Fruit fly (Drosophila melanogaster) whole organism, embryonic: ENCODE results near the gene Sec24CD.

Source experiments
- B-H1 ChIP-seq: fragments of 200-800 bp; sonication (Bioruptor generic); IDR thresholded peaks from 3 replicates; pipeline ENCODE4 v1.3.6; 2022; ENCODE audit warnings: missing biosample characterization, missing genetic modification characterization
- CG10147 ChIP-seq: fragments of 200-800 bp; sonication (Bioruptor generic); optimal IDR thresholded peaks from 2 replicates; lab custom pipeline; 2019; ENCODE audit warnings: missing biosample characterization, mild to moderate bottlenecking, missing genetic modification characterization, moderate library complexity
- CG11560 ChIP-seq: fragments of 200-800 bp; sonication (Bioruptor generic); IDR thresholded peaks from 3 replicates; pipeline ENCODE4 v1.3.6; 2022; ENCODE audit warnings: missing biosample characterization, missing genetic modification characterization
- CG12219 ChIP-seq: fragments of 200-800 bp; sonication (Bioruptor generic); optimal IDR thresholded peaks from 3 replicates; lab custom pipeline; 2018; ENCODE audit warnings: missing biosample characterization, mild to moderate bottlenecking, missing genetic modification characterization
- CG1233 ChIP-seq: fragments of 200-800 bp; sonication (Bioruptor generic); optimal IDR thresholded peaks from 4 replicates; lab custom pipeline; 2018; ENCODE audit warnings: missing biosample characterization, mild to moderate bottlenecking, missing genetic modification characterization
- CG12942 ChIP-seq: fragments of 200-800 bp; sonication (Bioruptor generic); optimal IDR thresholded peaks from 3 replicates; lab custom pipeline; 2016; ENCODE audit warnings: missing biosample characterization, missing genetic modification characterization
- CG14965 ChIP-seq: fragments of 200-800 bp; sonication (Bioruptor generic); optimal IDR thresholded peaks from 2 replicates; lab custom pipeline; 2016; ENCODE audit warnings: missing biosample characterization, missing genetic modification characterization, borderline replicate concordance
- CG17612 ChIP-seq: fragments of 200-800 bp; sonication (Bioruptor generic); IDR thresholded peaks from 2 replicates; pipeline ENCODE4 v1.3.6; 2022; ENCODE audit warnings: missing biosample characterization, missing genetic modification characterization
- CG17802 ChIP-seq: fragments of 200-800 bp; sonication (Bioruptor generic); optimal IDR thresholded peaks from 2 replicates; lab custom pipeline; 2018; ENCODE audit warnings: missing biosample characterization, mild to moderate bottlenecking, missing genetic modification characterization, moderate library complexity
- CG18011 ChIP-seq: fragments of 200-800 bp; sonication (Bioruptor generic); optimal IDR thresholded peaks from 2 replicates; lab custom pipeline; 2017; ENCODE audit warnings: missing biosample characterization, missing genetic modification characterization, mild to moderate bottlenecking, moderate library complexity, missing genotype
- CG3281 ChIP-seq: fragments of 200-800 bp; sonication (Bioruptor generic); optimal IDR thresholded peaks from 3 replicates; lab custom pipeline; 2017; ENCODE audit warnings: missing biosample characterization, mild to moderate bottlenecking, missing genetic modification characterization
- CG3847 ChIP-seq: fragments of 200-800 bp; sonication (Bioruptor generic); IDR thresholded peaks from 2 replicates; pipeline ENCODE4 v1.3.6; 2022; ENCODE audit warnings: missing biosample characterization, missing genetic modification characterization
- CG5180 ChIP-seq: fragments of 200-800 bp; sonication (Bioruptor generic); optimal IDR thresholded peaks from 3 replicates; lab custom pipeline; 2017; ENCODE audit warnings: missing biosample characterization, missing genetic modification characterization, mild to moderate bottlenecking, moderate library complexity, missing genetic modification reagents
- CG6654 ChIP-seq: fragments of 200-800 bp; sonication (Bioruptor generic); optimal IDR thresholded peaks from 2 replicates; lab custom pipeline; 2017; ENCODE audit warnings: missing biosample characterization, mild to moderate bottlenecking, missing genetic modification characterization
- CG6813 ChIP-seq: fragments of 200-800 bp; sonication (Bioruptor generic); optimal IDR thresholded peaks from 2 replicates; lab custom pipeline; 2017; ENCODE audit warnings: missing biosample characterization, missing genetic modification characterization, mild to moderate bottlenecking, moderate library complexity, missing genetic modification reagents
- CG6854 ChIP-seq: fragments of 200-800 bp; sonication (Bioruptor generic); optimal IDR thresholded peaks from 3 replicates; lab custom pipeline; 2017; ENCODE audit warnings: missing biosample characterization, mild to moderate bottlenecking, missing genetic modification characterization
- CG7963 ChIP-seq: fragments of 200-800 bp; sonication (Bioruptor generic); IDR thresholded peaks from 3 replicates; pipeline ENCODE4 v1.3.6; 2022; ENCODE audit warnings: missing biosample characterization, missing genetic modification characterization; ENCODE audit not compliant: partially characterized antibody
- CG9727 ChIP-seq: fragments of 200-800 bp; sonication (Bioruptor generic); optimal IDR thresholded peaks from 3 replicates; lab custom pipeline; 2017; ENCODE audit warnings: missing biosample characterization, mild to moderate bottlenecking, missing genetic modification characterization
- CG9876 ChIP-seq: fragments of 200-800 bp; sonication (Bioruptor generic); optimal IDR thresholded peaks from 2 replicates; lab custom pipeline; 2016; ENCODE audit warnings: missing biosample characterization, missing genetic modification characterization
- D ChIP-seq, 2 experiments: fragments of 200-800 bp in 1 of 2; fragments of >200 bp in 1 of 2; sonication (Bioruptor generic) in 1 of 2; optimal IDR thresholded peaks; 2 replicates in 1 of 2; 3 replicates in 1 of 2; lab custom pipeline; 2017; ENCODE audit warnings: mild to moderate bottlenecking in 1 of 2, missing biosample characterization in 1 of 2, missing genetic modification characterization in 1 of 2, missing genetic modification reagents in 1 of 2
- Dbx ChIP-seq: fragments of 200-800 bp; sonication (Bioruptor generic); IDR thresholded peaks from 3 replicates; pipeline ENCODE4 v1.3.6; 2022; ENCODE audit warnings: missing biosample characterization, missing genetic modification characterization
- Drgx ChIP-seq: fragments of 200-800 bp; sonication (Bioruptor generic); IDR thresholded peaks from 2 replicates; pipeline ENCODE4 v1.3.6; 2022; ENCODE audit warnings: missing biosample characterization, missing genetic modification characterization
- ERR ChIP-seq: fragments of 200-800 bp; sonication (Bioruptor generic); optimal IDR thresholded peaks from 2 replicates; lab custom pipeline; 2016; ENCODE audit warnings: missing biosample characterization, missing genetic modification characterization
- HLH3B ChIP-seq: fragments of 200-800 bp; sonication (Bioruptor generic); IDR thresholded peaks from 2 replicates; pipeline ENCODE4 v1.3.6; 2022; ENCODE audit warnings: missing biosample characterization, missing genetic modification characterization
- HLH4C ChIP-seq: fragments of 200-800 bp; sonication (Bioruptor generic); IDR thresholded peaks from 3 replicates; pipeline ENCODE4 v1.3.6; 2022; ENCODE audit warnings: missing biosample characterization, missing genetic modification characterization; ENCODE audit not compliant: partially characterized antibody
- HLH54F ChIP-seq: fragments of 200-800 bp; sonication (Bioruptor generic); optimal IDR thresholded peaks from 3 replicates; lab custom pipeline; 2016; ENCODE audit warnings: missing biosample characterization, missing genetic modification characterization
- Lpt ChIP-seq: fragments of >200 bp; optimal IDR thresholded peaks from 2 replicates; lab custom pipeline; 2018; ENCODE audit warnings: missing biosample characterization, missing genetic modification characterization
- Oaz ChIP-seq: fragments of 200-800 bp; sonication (Bioruptor generic); IDR thresholded peaks from 2 replicates; pipeline ENCODE4 v1.3.6; 2022; ENCODE audit warnings: missing biosample characterization, missing genetic modification characterization
- Ptx1 ChIP-seq: fragments of 200-800 bp; sonication (Bioruptor generic); IDR thresholded peaks from 2 replicates; pipeline ENCODE4 v1.3.6; 2022; ENCODE audit warnings: missing biosample characterization, missing genetic modification characterization
- Spps ChIP-seq: fragments of 200-800 bp; sonication (Bioruptor generic); optimal IDR thresholded peaks from 2 replicates; lab custom pipeline; 2018; ENCODE audit warnings: missing biosample characterization, mild to moderate bottlenecking, missing genetic modification characterization
- Xbp1 ChIP-seq: fragments of 200-800 bp; sonication (Bioruptor generic); optimal IDR thresholded peaks from 3 replicates; lab custom pipeline; 2016; ENCODE audit warnings: missing biosample characterization, mild to moderate bottlenecking, missing genetic modification characterization
- amos ChIP-seq: fragments of 200-800 bp; sonication (Bioruptor generic); IDR thresholded peaks from 2 replicates; pipeline ENCODE4 v1.3.6; 2022; ENCODE audit warnings: missing biosample characterization, missing genetic modification characterization; ENCODE audit not compliant: partially characterized antibody
- corto ChIP-seq: fragments of 200-800 bp; sonication (Bioruptor generic); optimal IDR thresholded peaks from 2 replicates; lab custom pipeline; 2016; ENCODE audit warnings: missing biosample characterization, mild to moderate bottlenecking, missing genetic modification characterization, moderate library complexity
- dmrt11E ChIP-seq: fragments of 200-800 bp; sonication (Bioruptor generic); optimal IDR thresholded peaks from 3 replicates; lab custom pipeline; 2018; ENCODE audit warnings: missing biosample characterization, mild to moderate bottlenecking, missing genetic modification characterization, moderate library complexity
- gro ChIP-seq: fragments of 200-800 bp; sonication (Bioruptor generic); optimal IDR thresholded peaks from 2 replicates; lab custom pipeline; 2016; ENCODE audit warnings: missing biosample characterization, missing genetic modification characterization
- hkb ChIP-seq, 2 experiments: fragments of 200-800 bp in 1 of 2; fragments of >200 bp in 1 of 2; sonication (Bioruptor generic) in 1 of 2; IDR thresholded peaks in 1 of 2; optimal IDR thresholded peaks in 1 of 2; 2 replicates each; pipeline versions ENCODE4 v1.3.6 to Lab custom; 2017 to 2022; ENCODE audit warnings: missing biosample characterization in 1 of 2, missing genetic modification characterization in 1 of 2
- inv ChIP-seq: fragments of 200-800 bp; sonication (Bioruptor generic); IDR thresholded peaks from 2 replicates; pipeline ENCODE4 v1.3.6; 2022; ENCODE audit warnings: missing biosample characterization, missing genetic modification characterization; ENCODE audit not compliant: partially characterized antibody
- jumu ChIP-seq: fragments of 200-800 bp; sonication (Bioruptor generic); optimal IDR thresholded peaks from 3 replicates; lab custom pipeline; 2016; ENCODE audit warnings: missing biosample characterization, missing genetic modification characterization
- luna ChIP-seq: fragments of 200-800 bp; sonication (Bioruptor generic); optimal IDR thresholded peaks from 2 replicates; lab custom pipeline; 2016; ENCODE audit warnings: missing biosample characterization, missing genetic modification characterization
- p53 ChIP-seq: fragments of 200-800 bp; sonication (Bioruptor generic); optimal IDR thresholded peaks from 2 replicates; lab custom pipeline; 2016; ENCODE audit warnings: missing biosample characterization, missing genetic modification characterization
- pum ChIP-seq: fragments of 200-800 bp; sonication (Bioruptor generic); optimal IDR thresholded peaks from 2 replicates; lab custom pipeline; 2016; ENCODE audit warnings: missing biosample characterization, missing genetic modification characterization
- rib ChIP-seq: fragments of 200-800 bp; sonication (Bioruptor generic); IDR thresholded peaks from 2 replicates; pipeline ENCODE4 v1.3.6; 2022; ENCODE audit warnings: missing biosample characterization, missing genetic modification characterization
- sima ChIP-seq: fragments of 200-800 bp; sonication (Bioruptor generic); optimal IDR thresholded peaks from 2 replicates; lab custom pipeline; 2016; ENCODE audit warnings: missing biosample characterization, missing genetic modification characterization
- tin ChIP-seq: fragments of 200-800 bp; sonication (Bioruptor generic); optimal IDR thresholded peaks from 3 replicates; lab custom pipeline; 2016; ENCODE audit warnings: missing biosample characterization, missing genetic modification characterization
- ttk ChIP-seq: fragments of 200-800 bp; sonication (Bioruptor generic); IDR thresholded peaks from 2 replicates; pipeline ENCODE4 v2.1.2; 2022; ENCODE audit warnings: missing biosample characterization, missing genetic modification characterization
- vfl ChIP-seq: fragments of 200-800 bp; sonication (Bioruptor generic); optimal IDR thresholded peaks from 2 replicates; lab custom pipeline; 2016; ENCODE audit warnings: missing biosample characterization, missing genetic modification characterization
- wor ChIP-seq: fragments of 200-800 bp; sonication (Bioruptor generic); IDR thresholded peaks from 2 replicates; pipeline ENCODE4 v1.3.6; 2022; ENCODE audit warnings: missing biosample characterization, missing genetic modification characterization

The Sec24CD gene

dm6 chr2L:2202853-2203717 is 33.6 kb downstream of the Sec24CD start (continued):
- no peak for TF ChIP-seq CG10147 (GFP tag; lab: Kevin White, UChicago)
- no peak for TF ChIP-seq CG3847
- no peak for TF ChIP-seq Oaz (GFP tag; lab: Robert Waterston, UW)
- TF ChIP-seq Spps (tag; lab: Kevin White, UChicago), result no peak
- TF ChIP-seq HLH54F, result no peak
- peak; percentile 11; the same call in 1 of the 2 replicates for TF ChIP-seq HLH3B (GFP tag; lab: Robert Waterston, UW)
- no peak for TF ChIP-seq inv (GFP tag; lab: Robert Waterston, UW)
- TF ChIP-seq CG7963 (GFP tag; lab: Robert Waterston, UW), result 0 out of 3 replicates have a peak, but pooled peaks have one; percentile 37
- no peak for TF ChIP-seq Xbp1 (GFP tag; lab: Kevin White, UChicago)
- peak; percentile 12; the same call in 1 of the 2 replicates for TF ChIP-seq amos (GFP tag; lab: Robert Waterston, UW)
- TF ChIP-seq sima (GFP tag; lab: Kevin White, UChicago), result no peak
- no peak for TF ChIP-seq luna
- no peak for TF ChIP-seq CG1233
- no peak for TF ChIP-seq CG12219 (GFP tag; lab: Kevin White, UChicago)
- no peak for TF ChIP-seq Lpt (GFP tag; lab: Kevin White, UChicago)
- TF ChIP-seq Dbx (GFP tag; lab: Robert Waterston, UW), result no peak
- TF ChIP-seq hkb (optimal IDR thresholded peaks at IDR 0.05; lab: Kevin White, UChicago), result no peak
- 0 out of 2 replicates have a peak, but pooled peaks have one; percentile 33 for TF ChIP-seq hkb (GFP tag; IDR thresholded peaks at IDR 0.05; lab: Robert Waterston, UW)
- TF ChIP-seq CG6854 (GFP tag; lab: Kevin White, UChicago), result no peak
- TF ChIP-seq tin (GFP tag; lab: Kevin White, UChicago), result no peak
- no peak for TF ChIP-seq gro (GFP tag; lab: Kevin White, UChicago)
- no peak for TF ChIP-seq CG3281 (GFP tag; lab: Kevin White, UChicago)
- no peak for TF ChIP-seq CG17802 (tag; lab: Kevin White, UChicago)
- TF ChIP-seq CG6813 (GFP tag; lab: Kevin White, UChicago), result no peak
- no peak for TF ChIP-seq CG14965 (GFP tag; lab: Kevin White, UChicago)
- peak; percentile 14 for TF ChIP-seq corto
- TF ChIP-seq dmrt11E, result no peak
- no peak for TF ChIP-seq CG12942 (GFP tag; lab: Kevin White, UChicago)
- no peak for TF ChIP-seq p53 (GFP tag; lab: Kevin White, UChicago)
- TF ChIP-seq CG6654 (GFP tag; lab: Kevin White, UChicago), result no peak
- no peak for TF ChIP-seq CG9727 (GFP tag; lab: Kevin White, UChicago)
- peak; percentile 69 for TF ChIP-seq Drgx (GFP tag; lab: Robert Waterston, UW)
- no peak for TF ChIP-seq D (optimal IDR thresholded peaks at IDR 0.05; lab: Kevin White, UChicago)
- no peak for TF ChIP-seq D (GFP tag; optimal IDR thresholded peaks at IDR 0.05; lab: Kevin White, UChicago)

- peak; percentile 86 for TF ChIP-seq CG11560 (tag; lab: Robert Waterston, UW)
- TF ChIP-seq ttk, result peak; percentile 99
- peak; percentile 72 for TF ChIP-seq HLH4C (GFP tag; lab: Robert Waterston, UW)
- peak; percentile 94 for TF ChIP-seq ERR
- peak; percentile 87 for TF ChIP-seq CG9876
- TF ChIP-seq rib (GFP tag; lab: Robert Waterston, UW), result peak; percentile 47; the same call in 1 of the 2 replicates
- TF ChIP-seq Ptx1 (GFP tag; lab: Robert Waterston, UW), result peak; percentile 98
- peak; percentile 98 for TF ChIP-seq jumu (GFP tag; lab: Kevin White, UChicago)
- peak; percentile 78 for TF ChIP-seq CG18011 (GFP tag; lab: Kevin White, UChicago)
- TF ChIP-seq wor (GFP tag; lab: Robert Waterston, UW), result peak; percentile 99
- peak; percentile 95 for TF ChIP-seq CG17612 (GFP tag; lab: Robert Waterston, UW)
- TF ChIP-seq CG5180, result peak; percentile 91
- TF ChIP-seq B-H1, result peak; percentile 98
- TF ChIP-seq pum (GFP tag; lab: Kevin White, UChicago), result peak; percentile 99
- peak; percentile 88 for TF ChIP-seq vfl (GFP tag; lab: Kevin White, UChicago)
Measured at dm6 chr2L:2202018-2202852, 34.4 kb downstream of the Sec24CD start.
